Worm (Caenorhabditis elegans) whole organism, early embryonic: ENCODE results near the gene asp-2.

Experiments
- ama-1 ChIP-seq: fragments of 150-350 bp; optimal IDR thresholded peaks from 2 replicates; lab custom pipeline; 2014
- ceh-36 ChIP-seq: sonication (generic microtip); optimal IDR thresholded peaks from 2 replicates; lab custom pipeline; 2016; ENCODE audit warnings: missing genetic modification characterization, inconsistent platforms, missing compliant biosample characterization
- ets-7 ChIP-seq: sonication (generic microtip); optimal IDR thresholded peaks from 2 replicates; lab custom pipeline; 2016; ENCODE audit warnings: missing genotype, missing genetic modification characterization, missing compliant biosample characterization
- flt-1 ChIP-seq: fragments of 200-800 bp; sonication (Bioruptor generic); IDR thresholded peaks from 2 replicates; pipeline ENCODE4 v1.3.6; 2022; ENCODE audit warnings: missing genetic modification characterization, missing compliant biosample characterization
- hmbx-1 ChIP-seq: sonication (generic microtip); optimal IDR thresholded peaks from 2 replicates; lab custom pipeline; 2016; ENCODE audit warnings: mild to moderate bottlenecking, missing genetic modification characterization, missing compliant biosample characterization
- hmg-4 ChIP-seq: fragments of 200-800 bp; sonication (Bioruptor generic); optimal IDR thresholded peaks from 2 replicates; lab custom pipeline; 2018; ENCODE audit warnings: mild to moderate bottlenecking, missing genetic modification characterization, missing compliant biosample characterization
- hnd-1 ChIP-seq: sonication (generic microtip); optimal IDR thresholded peaks from 2 replicates; lab custom pipeline; 2016; ENCODE audit warnings: missing genetic modification characterization, missing compliant biosample characterization
- pes-1 ChIP-seq: fragments of 200-800 bp; sonication (Bioruptor generic); IDR thresholded peaks from 2 replicates; pipeline ENCODE4 v1.3.6; 2022; ENCODE audit warnings: missing genetic modification reagents, missing genetic modification characterization, missing compliant biosample characterization
- scrt-1 ChIP-seq: fragments of 200-800 bp; sonication (Bioruptor generic); IDR thresholded peaks from 2 replicates; pipeline ENCODE4 v1.3.6; 2022; ENCODE audit warnings: missing genetic modification characterization, missing compliant biosample characterization
- sea-1 ChIP-seq: fragments of 200-800 bp; sonication (Bioruptor generic); conservative IDR thresholded peaks from 2 replicates; pipeline ENCODE4 v1.3.6; 2022; ENCODE audit warnings: missing genetic modification characterization, missing compliant biosample characterization
- tra-4 ChIP-seq: sonication (generic microtip); optimal IDR thresholded peaks from 2 replicates; lab custom pipeline; 2017; ENCODE audit warnings: missing genetic modification characterization, missing compliant biosample characterization

DNA sequence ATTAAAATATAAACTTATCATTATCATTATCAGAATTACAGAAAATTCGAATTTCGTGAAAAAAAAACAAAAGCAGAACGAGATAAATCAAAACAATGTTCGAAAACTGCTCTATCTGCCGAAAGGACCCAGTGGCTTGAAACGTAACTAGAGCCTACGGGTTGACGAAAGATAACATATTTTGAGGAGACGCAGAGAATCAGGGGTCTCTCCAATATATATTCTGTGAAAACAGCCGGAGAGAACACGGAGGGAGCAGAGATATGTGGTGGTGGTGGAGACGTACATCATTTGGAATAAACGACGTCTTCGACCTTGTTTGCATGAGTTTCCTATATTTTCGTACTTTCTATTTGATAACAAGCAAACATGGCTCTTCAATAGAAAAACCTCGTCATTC lies 6.0 kb downstream of the asp-2 start:
- TF ChIP-seq ama-1 (no peak), ets-7 (tag; lab: Kevin White, UChicago) (no peak), ceh-36 (tag; lab: Kevin White, UChicago) (no peak), flt-1 (GFP tag; lab: Robert Waterston, UW) (no peak), pes-1 (no peak), hmbx-1 (tag; lab: Kevin White, UChicago) (no peak), tra-4 (tag; lab: Kevin White, UChicago) (no peak), sea-1 (GFP tag; lab: Robert Waterston, UW) (no peak), hmg-4 (GFP tag; lab: Kevin White, UChicago) (no peak), hnd-1 (tag; lab: Kevin White, UChicago) (no peak), scrt-1 (no peak)
